Worm (Caenorhabditis elegans): ENCODE results near the gene T26H10.2.

- TF ChIP-seq ztf-1 (GFP tag; conservative IDR thresholded peaks at IDR 0.05) (no peak), snpc-4 (tag; optimal IDR thresholded peaks at IDR 0.05) (no peak), zag-1 (tag; optimal IDR thresholded peaks at IDR 0.05) (peak; percentile 43), unc-39 (tag; optimal IDR thresholded peaks at IDR 0.05) (no peak), F13H6.1 (tag; optimal IDR thresholded peaks at IDR 0.05) (no peak), ztf-11 (tag; optimal IDR thresholded peaks at IDR 0.05) (no peak), ceh-16 (tag; optimal IDR thresholded peaks at IDR 0.05) (no peak), mdl-1 (tag; optimal IDR thresholded peaks at IDR 0.05) (no peak), nhr-237 (tag; optimal IDR thresholded peaks at IDR 0.05) (no peak), sem-4 (tag; optimal IDR thresholded peaks at IDR 0.05) (no peak), lin-39 (tag; optimal IDR thresholded peaks at IDR 0.05) (no peak), mab-5 (tag; optimal IDR thresholded peaks at IDR 0.05) (no peak), lin-13 (GFP tag; optimal IDR thresholded peaks at IDR 0.05) (no peak)
These were observed 4.3 kb upstream of the T26H10.2 start for ce11 chrV:11428728-11429127.

All from whole organism, L2 larva.